Worm (Caenorhabditis elegans) whole organism, early embryonic: ENCODE measurements around the gene dgk-3.

Source experiments
- F13C5.2 ChIP-seq: sonication (generic microtip); optimal IDR thresholded peaks from 2 replicates; lab custom pipeline; 2017; ENCODE audit warnings: mild to moderate bottlenecking, missing genetic modification characterization, inconsistent platforms, missing compliant biosample characterization
- ama-1 ChIP-seq: fragments of 150-350 bp; optimal IDR thresholded peaks from 2 replicates; lab custom pipeline; 2014
- flt-1 ChIP-seq: fragments of 200-800 bp; sonication (Bioruptor generic); IDR thresholded peaks from 2 replicates; pipeline ENCODE4 v1.3.6; 2022; ENCODE audit warnings: missing genetic modification characterization, missing compliant biosample characterization
- hmbx-1 ChIP-seq: sonication (generic microtip); optimal IDR thresholded peaks from 2 replicates; lab custom pipeline; 2016; ENCODE audit warnings: mild to moderate bottlenecking, missing genetic modification characterization, missing compliant biosample characterization
- hmg-4 ChIP-seq: fragments of 200-800 bp; sonication (Bioruptor generic); optimal IDR thresholded peaks from 2 replicates; lab custom pipeline; 2018; ENCODE audit warnings: mild to moderate bottlenecking, missing genetic modification characterization, missing compliant biosample characterization

DNA sequence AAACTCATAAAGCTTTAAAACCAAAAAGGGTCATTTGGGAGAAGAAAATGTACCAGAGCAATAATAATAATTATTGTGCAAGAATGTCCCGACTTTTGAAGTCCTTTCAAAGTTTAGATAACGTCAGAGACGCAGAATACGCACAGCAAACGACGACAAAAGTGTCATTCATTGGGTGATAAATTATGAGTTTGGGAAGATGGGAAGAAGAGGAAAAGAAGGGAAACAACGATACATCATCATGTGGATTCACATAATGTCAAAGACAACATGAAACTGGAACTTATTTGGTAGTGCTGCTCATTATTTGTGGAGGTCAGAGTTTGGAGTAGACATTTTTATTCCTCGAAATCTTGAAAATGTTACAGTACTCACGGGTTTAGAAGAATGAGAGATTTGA is 15.0 kb downstream of the dgk-3 start:
- TF ChIP-seq F13C5.2 (tag; lab: Kevin White, UChicago) (no peak), ama-1 (no peak), hmbx-1 (tag; lab: Kevin White, UChicago) (no peak), flt-1 (GFP tag; lab: Robert Waterston, UW) (no peak), hmg-4 (no peak)
